Fruit fly (Drosophila melanogaster) whole organism, embryonic: ENCODE data around the gene Cdc7.

ENCODE experiments used
- B-H1 ChIP-seq: fragments of 200-800 bp; sonication (Bioruptor generic); IDR thresholded peaks from 3 replicates; pipeline ENCODE4 v1.3.6; 2022; ENCODE audit warnings: missing biosample characterization, missing genetic modification characterization
- Bdp1 ChIP-seq: fragments of 200-800 bp; sonication (Bioruptor generic); optimal IDR thresholded peaks from 3 replicates; lab custom pipeline; 2016; ENCODE audit warnings: missing biosample characterization, missing genetic modification characterization
- CG10147 ChIP-seq: fragments of 200-800 bp; sonication (Bioruptor generic); optimal IDR thresholded peaks from 2 replicates; lab custom pipeline; 2019; ENCODE audit warnings: missing biosample characterization, mild to moderate bottlenecking, missing genetic modification characterization, moderate library complexity
- CG1024 ChIP-seq: fragments of 200-800 bp; sonication (Bioruptor generic); IDR thresholded peaks from 2 replicates; pipeline ENCODE4 v1.3.6; 2022; ENCODE audit warnings: missing biosample characterization, missing genetic modification characterization
- CG10565 ChIP-seq: fragments of 200-800 bp; sonication (Bioruptor generic); optimal IDR thresholded peaks from 3 replicates; lab custom pipeline; 2016; ENCODE audit warnings: missing biosample characterization, mild to moderate bottlenecking, missing genetic modification characterization
- CG11695 ChIP-seq: fragments of 200-800 bp; sonication (Bioruptor generic); IDR thresholded peaks from 3 replicates; pipeline ENCODE4 v1.3.6; 2022; ENCODE audit warnings: missing biosample characterization, missing genetic modification characterization
- CG13296 ChIP-seq: fragments of 200-800 bp; sonication (Bioruptor generic); optimal IDR thresholded peaks from 3 replicates; lab custom pipeline; 2018; ENCODE audit warnings: missing biosample characterization, mild to moderate bottlenecking, missing genetic modification characterization
- CG13894 ChIP-seq: fragments of 200-800 bp; sonication (Bioruptor generic); optimal IDR thresholded peaks from 3 replicates; lab custom pipeline; 2018; ENCODE audit warnings: missing biosample characterization, mild to moderate bottlenecking, missing genetic modification characterization, moderate library complexity
- CG14710 ChIP-seq: fragments of 200-800 bp; sonication (Bioruptor generic); optimal IDR thresholded peaks from 3 replicates; lab custom pipeline; 2019; ENCODE audit warnings: missing biosample characterization, mild to moderate bottlenecking, missing genetic modification characterization, moderate library complexity
- CG1647 ChIP-seq: fragments of 200-800 bp; sonication (Bioruptor generic); optimal IDR thresholded peaks from 3 replicates; lab custom pipeline; 2016; ENCODE audit warnings: missing biosample characterization, missing genetic modification characterization
- CG16863 ChIP-seq: fragments of 200-800 bp; sonication (Bioruptor generic); optimal IDR thresholded peaks from 3 replicates; lab custom pipeline; 2016; ENCODE audit warnings: missing biosample characterization, missing genetic modification characterization
- CG17829 ChIP-seq: fragments of 200-800 bp; optimal IDR thresholded peaks from 2 replicates; lab custom pipeline; 2019; ENCODE audit warnings: missing biosample characterization, mild to moderate bottlenecking, missing genetic modification characterization, moderate library complexity
- CG1792 ChIP-seq: fragments of 200-800 bp; sonication (Bioruptor generic); optimal IDR thresholded peaks from 2 replicates; lab custom pipeline; 2016; ENCODE audit warnings: missing biosample characterization, missing genetic modification characterization
- CG18262 ChIP-seq: fragments of 200-800 bp; optimal IDR thresholded peaks from 3 replicates; lab custom pipeline; 2019; ENCODE audit warnings: missing biosample characterization, mild to moderate bottlenecking, missing genetic modification characterization, moderate library complexity
- CG32767 ChIP-seq: fragments of 200-800 bp; sonication (Bioruptor generic); IDR thresholded peaks from 2 replicates; pipeline ENCODE4 v1.3.6; 2022; ENCODE audit warnings: missing biosample characterization, missing genetic modification characterization
- CG6254 ChIP-seq: fragments of 200-800 bp; sonication (Bioruptor generic); optimal IDR thresholded peaks from 3 replicates; lab custom pipeline; 2017; ENCODE audit warnings: mild to moderate bottlenecking, missing biosample characterization, missing genetic modification reagents, missing genetic modification characterization
- CG6272 ChIP-seq: fragments of 200-800 bp; sonication (Bioruptor generic); IDR thresholded peaks from 2 replicates; pipeline ENCODE4 v1.3.6; 2022; ENCODE audit warnings: missing biosample characterization, missing genetic modification characterization
- CG6813 ChIP-seq: fragments of 200-800 bp; sonication (Bioruptor generic); optimal IDR thresholded peaks from 2 replicates; lab custom pipeline; 2017; ENCODE audit warnings: missing biosample characterization, missing genetic modification characterization, mild to moderate bottlenecking, moderate library complexity, missing genetic modification reagents
- CG8765 ChIP-seq: fragments of 200-800 bp; sonication (Bioruptor generic); IDR thresholded peaks from 2 replicates; pipeline ENCODE4 v1.3.6; 2022; ENCODE audit warnings: missing biosample characterization, missing genetic modification characterization
- D19A ChIP-seq: fragments of 200-800 bp; optimal IDR thresholded peaks from 3 replicates; lab custom pipeline; 2019; ENCODE audit warnings: missing biosample characterization, mild to moderate bottlenecking, missing genetic modification characterization, moderate library complexity
- Dfd ChIP-seq, 2 experiments: fragments of >200 bp; optimal IDR thresholded peaks; 2 replicates each; lab custom pipeline; 2017; ENCODE audit warnings: missing biosample characterization in 2 of 2, missing genetic modification characterization in 2 of 2
- Dip3 ChIP-seq: fragments of 200-800 bp; sonication (Bioruptor generic); optimal IDR thresholded peaks from 3 replicates; lab custom pipeline; 2016; ENCODE audit warnings: missing biosample characterization, missing genetic modification characterization
- E2f2 ChIP-seq: fragments of 200-800 bp; sonication (Bioruptor generic); IDR thresholded peaks from 2 replicates; pipeline ENCODE4 v1.3.6; 2022; ENCODE audit warnings: missing biosample characterization, missing genetic modification characterization
- HLH3B ChIP-seq: fragments of 200-800 bp; sonication (Bioruptor generic); IDR thresholded peaks from 2 replicates; pipeline ENCODE4 v1.3.6; 2022; ENCODE audit warnings: missing biosample characterization, missing genetic modification characterization
- HLH4C ChIP-seq: fragments of 200-800 bp; sonication (Bioruptor generic); IDR thresholded peaks from 3 replicates; pipeline ENCODE4 v1.3.6; 2022; ENCODE audit warnings: missing biosample characterization, missing genetic modification characterization; ENCODE audit not compliant: partially characterized antibody
- Mad ChIP-seq: fragments of 200-800 bp; sonication (Bioruptor generic); optimal IDR thresholded peaks from 2 replicates; lab custom pipeline; 2016; ENCODE audit warnings: missing biosample characterization, missing genetic modification characterization
- Neu2 ChIP-seq: fragments of 200-800 bp; sonication (Bioruptor generic); optimal IDR thresholded peaks from 3 replicates; lab custom pipeline; 2016; ENCODE audit warnings: missing biosample characterization, missing genetic modification characterization, borderline replicate concordance
- Oaz ChIP-seq: fragments of 200-800 bp; sonication (Bioruptor generic); IDR thresholded peaks from 2 replicates; pipeline ENCODE4 v1.3.6; 2022; ENCODE audit warnings: missing biosample characterization, missing genetic modification characterization
- Sox100B ChIP-seq: fragments of 200-800 bp; sonication (Bioruptor generic); optimal IDR thresholded peaks from 3 replicates; lab custom pipeline; 2018; ENCODE audit warnings: missing biosample characterization, mild to moderate bottlenecking, missing genetic modification characterization
- Spps ChIP-seq: fragments of 200-800 bp; sonication (Bioruptor generic); optimal IDR thresholded peaks from 2 replicates; lab custom pipeline; 2018; ENCODE audit warnings: missing biosample characterization, mild to moderate bottlenecking, missing genetic modification characterization
- Usf ChIP-seq: fragments of 200-800 bp; sonication (Bioruptor generic); optimal IDR thresholded peaks from 2 replicates; lab custom pipeline; 2017; ENCODE audit warnings: missing genotype, missing biosample characterization, missing genetic modification characterization
- ase ChIP-seq: fragments of 200-800 bp; sonication (Bioruptor generic); IDR thresholded peaks from 3 replicates; pipeline ENCODE4 v1.3.6; 2022; ENCODE audit warnings: missing biosample characterization, missing genetic modification characterization
- br ChIP-seq: fragments of >200 bp; optimal IDR thresholded peaks from 2 replicates; lab custom pipeline; 2017
- cad ChIP-seq: fragments of >200 bp; optimal IDR thresholded peaks from 2 replicates; lab custom pipeline; 2017; ENCODE audit warnings: missing biosample characterization, missing genetic modification characterization
- cg ChIP-seq: fragments of 200-800 bp; sonication (Bioruptor generic); optimal IDR thresholded peaks from 3 replicates; lab custom pipeline; 2019; ENCODE audit warnings: missing biosample characterization, mild to moderate bottlenecking, missing genetic modification characterization, moderate library complexity
- croc ChIP-seq: fragments of 200-800 bp; sonication (Bioruptor generic); conservative IDR thresholded peaks from 3 replicates; pipeline ENCODE4 v1.3.6; 2022; ENCODE audit warnings: missing biosample characterization, missing genetic modification characterization
- eve ChIP-seq, 2 experiments: fragments of >200 bp; optimal IDR thresholded peaks; 2 replicates each; lab custom pipeline; 2017; ENCODE audit warnings: missing biosample characterization in 2 of 2, missing genetic modification characterization in 2 of 2
- exex ChIP-seq: fragments of 200-800 bp; sonication (Bioruptor generic); optimal IDR thresholded peaks from 4 replicates; lab custom pipeline; 2018; ENCODE audit warnings: missing biosample characterization, mild to moderate bottlenecking, missing genetic modification characterization, moderate library complexity
- grn ChIP-seq: fragments of 200-800 bp; sonication (Bioruptor generic); optimal IDR thresholded peaks from 3 replicates; lab custom pipeline; 2017; ENCODE audit warnings: missing biosample characterization, missing genetic modification characterization
- kah ChIP-seq: fragments of 200-800 bp; sonication (Bioruptor generic); optimal IDR thresholded peaks from 2 replicates; lab custom pipeline; 2018; ENCODE audit warnings: missing biosample characterization, mild to moderate bottlenecking, missing genetic modification characterization
- odd ChIP-seq: fragments of 200-800 bp; sonication (Bioruptor generic); optimal IDR thresholded peaks from 2 replicates; lab custom pipeline; 2017; ENCODE audit warnings: missing biosample characterization, mild to moderate bottlenecking, missing genetic modification characterization
- p53 ChIP-seq: fragments of 200-800 bp; sonication (Bioruptor generic); optimal IDR thresholded peaks from 2 replicates; lab custom pipeline; 2016; ENCODE audit warnings: missing biosample characterization, missing genetic modification characterization
- pho ChIP-seq: fragments of 200-800 bp; sonication (Bioruptor generic); optimal IDR thresholded peaks from 2 replicates; lab custom pipeline; 2016; ENCODE audit warnings: missing biosample characterization, missing genetic modification characterization
- pzg ChIP-seq: fragments of 200-800 bp; sonication (Bioruptor generic); optimal IDR thresholded peaks from 3 replicates; lab custom pipeline; 2018; ENCODE audit warnings: missing biosample characterization, mild to moderate bottlenecking, missing genetic modification characterization, moderate library complexity
- schlank ChIP-seq: fragments of 200-800 bp; sonication (Bioruptor generic); optimal IDR thresholded peaks from 2 replicates; lab custom pipeline; 2018; ENCODE audit warnings: missing biosample characterization, mild to moderate bottlenecking, missing genetic modification characterization
- sd ChIP-seq: fragments of 200-800 bp; sonication (Bioruptor generic); optimal IDR thresholded peaks from 3 replicates; lab custom pipeline; 2018; ENCODE audit warnings: missing biosample characterization, mild to moderate bottlenecking, missing genetic modification characterization, moderate library complexity
- sqz ChIP-seq: fragments of 200-800 bp; sonication (Bioruptor generic); optimal IDR thresholded peaks from 3 replicates; lab custom pipeline; 2018; ENCODE audit warnings: missing biosample characterization, mild to moderate bottlenecking, missing genetic modification characterization
- sug ChIP-seq: fragments of 200-800 bp; optimal IDR thresholded peaks from 2 replicates; lab custom pipeline; 2019; ENCODE audit warnings: missing biosample characterization, mild to moderate bottlenecking, missing genetic modification characterization, moderate library complexity
- tll ChIP-seq, 2 experiments: fragments of 200-800 bp in 1 of 2; fragments of >200 bp in 1 of 2; sonication (Bioruptor generic) in 1 of 2; optimal IDR thresholded peaks; 2 replicates each; lab custom pipeline; 2017 to 2019; ENCODE audit warnings: missing biosample characterization in 2 of 2, missing genetic modification characterization in 2 of 2, mild to moderate bottlenecking in 1 of 2, moderate library complexity in 1 of 2
- tna ChIP-seq: fragments of 200-800 bp; sonication (Bioruptor generic); IDR thresholded peaks from 2 replicates; pipeline ENCODE4 v1.3.6; 2022; ENCODE audit warnings: missing biosample characterization, missing genetic modification characterization; ENCODE audit not compliant: partially characterized antibody
- twi ChIP-seq: fragments of 200-800 bp; optimal IDR thresholded peaks from 2 replicates; lab custom pipeline; 2019; ENCODE audit warnings: missing biosample characterization, mild to moderate bottlenecking, missing genetic modification characterization, moderate library complexity
- zfh2 ChIP-seq: fragments of 200-800 bp; sonication (Bioruptor generic); optimal IDR thresholded peaks from 2 replicates; lab custom pipeline; 2016; ENCODE audit warnings: missing biosample characterization, missing genetic modification characterization

The Cdc7 gene

DNA sequence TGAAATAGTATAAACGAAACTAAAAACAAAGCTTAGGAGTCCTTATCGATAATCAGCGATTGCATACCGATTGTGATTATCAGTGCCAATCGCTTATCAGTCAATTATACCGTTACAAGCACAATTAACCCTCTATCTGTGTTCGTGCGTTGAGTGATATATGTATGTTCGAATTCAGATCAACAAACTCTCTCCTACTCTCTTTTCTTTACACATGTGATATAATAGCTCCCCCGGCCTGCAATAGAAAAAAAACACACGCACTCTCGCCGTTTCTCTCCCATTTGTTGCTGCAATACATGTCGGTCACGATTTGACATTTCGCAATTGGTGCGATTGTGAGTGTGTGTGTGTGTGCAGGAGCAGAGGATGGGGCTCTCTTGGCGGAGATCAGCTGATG, 8.0 kb downstream of the Cdc7 start (continued):
- TF ChIP-seq D19A (tag; lab: Kevin White, UChicago), result no peak
- no peak for TF ChIP-seq Mad (GFP tag; lab: Kevin White, UChicago)
- no peak for TF ChIP-seq CG13894
- no peak for TF ChIP-seq Bdp1 (GFP tag; lab: Kevin White, UChicago)
- no peak for TF ChIP-seq Dip3 (GFP tag; lab: Kevin White, UChicago)
- no peak for TF ChIP-seq CG17829 (tag; lab: Kevin White, UChicago)
- no peak for TF ChIP-seq B-H1 (GFP tag; lab: Robert Waterston, UW)
- no peak for TF ChIP-seq pzg (GFP tag; lab: Kevin White, UChicago)
- no peak for TF ChIP-seq HLH3B
- no peak for TF ChIP-seq CG14710
- TF ChIP-seq schlank (tag; lab: Kevin White, UChicago), result no peak
- no peak for TF ChIP-seq sqz (GFP tag; lab: Kevin White, UChicago)
- peak; percentile 4 for TF ChIP-seq sd
- no peak for TF ChIP-seq CG16863 (GFP tag; lab: Kevin White, UChicago)
- peak; percentile 56 for TF ChIP-seq cg (GFP tag; lab: Kevin White, UChicago)
- peak; percentile 54 for TF ChIP-seq sug (tag; lab: Kevin White, UChicago)
- peak; percentile 89 for TF ChIP-seq exex (tag; lab: Kevin White, UChicago)
- TF ChIP-seq twi (tag; lab: Kevin White, UChicago), result no peak
- TF ChIP-seq eve (GFP tag; optimal IDR thresholded peaks at IDR 0.05; lab: Kevin White, UChicago), result peak in 1 of 2 experiments; percentile 29
- TF ChIP-seq Neu2, result no peak
- TF ChIP-seq CG1792, result no peak
- TF ChIP-seq croc (GFP tag; lab: Robert Waterston, UW), result no peak
- no peak for TF ChIP-seq tna (GFP tag; lab: Robert Waterston, UW)
- no peak for TF ChIP-seq CG1647 (GFP tag; lab: Kevin White, UChicago)
- no peak for TF ChIP-seq CG32767 (GFP tag; lab: Robert Waterston, UW)
- TF ChIP-seq odd (GFP tag; lab: Kevin White, UChicago), result no peak
- TF ChIP-seq pho (GFP tag; lab: Kevin White, UChicago), result no peak
- no peak for TF ChIP-seq CG18262 (tag; lab: Kevin White, UChicago)
- no peak for TF ChIP-seq cad (GFP tag; lab: Kevin White, UChicago)
- TF ChIP-seq CG1024 (GFP tag; lab: Robert Waterston, UW), result no peak
- no peak for TF ChIP-seq p53
- no peak for TF ChIP-seq ase (GFP tag; lab: Robert Waterston, UW)
- no peak for TF ChIP-seq E2f2 (GFP tag; lab: Robert Waterston, UW)
- no peak for TF ChIP-seq Usf (GFP tag; lab: Kevin White, UChicago)
- no peak for TF ChIP-seq CG13296 (GFP tag; lab: Kevin White, UChicago)
- TF ChIP-seq CG10147, result no peak
- TF ChIP-seq kah, result no peak
- no peak for TF ChIP-seq HLH4C (GFP tag; lab: Robert Waterston, UW)
- no peak for TF ChIP-seq CG10565 (GFP tag; lab: Kevin White, UChicago)
- TF ChIP-seq Spps (tag; lab: Kevin White, UChicago), result no peak
- TF ChIP-seq tll (GFP tag; optimal IDR thresholded peaks at IDR 0.05; lab: Kevin White, UChicago), result no peak
- TF ChIP-seq CG6254 (GFP tag; lab: Kevin White, UChicago), result no peak
- TF ChIP-seq Sox100B (GFP tag; lab: Kevin White, UChicago), result no peak
- no peak for TF ChIP-seq Oaz
- no peak for TF ChIP-seq zfh2 (GFP tag; lab: Kevin White, UChicago)
- TF ChIP-seq Dfd (GFP tag; optimal IDR thresholded peaks at IDR 0.05; lab: Kevin White, UChicago), result no peak
- no peak for TF ChIP-seq CG6272 (GFP tag; lab: Robert Waterston, UW)
- TF ChIP-seq CG6813 (GFP tag; lab: Kevin White, UChicago), result no peak
- no peak for TF ChIP-seq CG11695 (GFP tag; lab: Robert Waterston, UW)
- TF ChIP-seq grn, result peak; percentile 87
- no peak for TF ChIP-seq br
- TF ChIP-seq CG8765 (GFP tag; lab: Robert Waterston, UW), result no peak
